Fruit fly (Drosophila melanogaster) whole organism: ENCODE data around the gene CG32536.

ENCODE experiments used
- Dll ChIP-seq: fragments of >200 bp; optimal IDR thresholded peaks from 2 replicates; lab custom pipeline; 2017
- psq ChIP-seq: fragments of >200 bp; optimal IDR thresholded peaks from 2 replicates; lab custom pipeline; 2017

DNA sequence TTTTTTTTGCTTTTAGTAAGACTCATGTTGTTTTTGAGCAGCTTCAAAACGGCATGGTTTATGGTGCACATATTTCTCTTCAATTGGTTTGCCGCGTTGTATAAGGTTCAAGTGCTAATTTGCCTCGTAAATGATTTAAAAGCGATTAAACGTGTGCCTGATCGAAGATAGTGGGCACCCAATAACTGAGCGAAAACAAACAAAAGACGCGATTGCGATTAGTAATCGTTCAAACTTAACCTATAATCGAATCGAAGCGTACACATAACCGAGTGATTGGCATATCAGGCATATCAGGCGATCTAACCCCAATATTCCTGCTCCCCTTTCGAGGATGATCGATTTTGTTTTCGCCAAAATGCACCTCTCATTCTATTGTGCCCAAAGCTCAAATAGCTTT, 17.3 kb upstream of the CG32536 start:
- TF ChIP-seq psq (no peak), Dll (lab: Kevin White, UChicago) (no peak)
